Worm (Caenorhabditis elegans): ENCODE data around the gene F13B12.3.

DNA sequence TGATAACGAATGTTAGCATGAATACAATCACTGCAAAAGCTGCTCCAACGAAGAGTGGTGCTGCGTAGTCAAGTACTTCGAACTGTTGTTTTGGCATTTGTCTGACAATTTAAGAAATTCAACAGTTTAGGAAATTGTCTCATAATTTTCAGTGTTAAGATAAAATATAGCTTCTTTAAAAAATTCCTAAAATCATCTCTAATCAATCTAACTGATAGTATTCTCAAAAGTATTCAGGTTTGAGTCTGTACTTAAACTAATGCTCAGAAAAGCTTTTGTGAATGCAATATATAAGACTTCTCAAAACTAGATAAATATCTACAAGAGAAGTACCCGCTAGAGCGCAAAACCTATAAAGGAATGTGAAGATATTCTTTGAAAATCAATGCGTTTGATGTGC is 44.1 kb upstream of the F13B12.3 start, which contains the start of gene R10H10.4:
- TF ChIP-seq flt-1 (GFP tag; IDR thresholded peaks at IDR 0.05), result no peak
- no peak for TF ChIP-seq klf-2 (GFP tag; conservative IDR thresholded peaks at IDR 0.05)
- no peak for TF ChIP-seq ztf-29 (GFP tag; IDR thresholded peaks at IDR 0.05)
- TF ChIP-seq T22C8.4 (GFP tag; IDR thresholded peaks at IDR 0.05), result no peak
- no peak for TF ChIP-seq ref-1 (GFP tag; conservative IDR thresholded peaks at IDR 0.05)
- TF ChIP-seq ztf-23 (GFP tag; IDR thresholded peaks at IDR 0.05), result no peak
